Fruit fly (Drosophila melanogaster) whole organism, embryonic: ENCODE measurements around the gene cindr.

Experiments used
- Adf1 ChIP-seq: fragments of 200-800 bp; sonication (Bioruptor generic); IDR thresholded peaks from 2 replicates; pipeline ENCODE4 v1.3.6; 2022; ENCODE audit warnings: missing biosample characterization, missing genetic modification characterization
- B-H1 ChIP-seq: fragments of 200-800 bp; sonication (Bioruptor generic); IDR thresholded peaks from 3 replicates; pipeline ENCODE4 v1.3.6; 2022; ENCODE audit warnings: missing biosample characterization, missing genetic modification characterization
- Bdp1 ChIP-seq: fragments of 200-800 bp; sonication (Bioruptor generic); optimal IDR thresholded peaks from 3 replicates; lab custom pipeline; 2016; ENCODE audit warnings: missing biosample characterization, missing genetic modification characterization
- BtbVII ChIP-seq: fragments of 200-800 bp; sonication (Bioruptor generic); optimal IDR thresholded peaks from 3 replicates; lab custom pipeline; 2017; ENCODE audit warnings: missing biosample characterization, mild to moderate bottlenecking, missing genetic modification characterization
- CG11398 ChIP-seq: fragments of 200-800 bp; sonication (Bioruptor generic); optimal IDR thresholded peaks from 2 replicates; lab custom pipeline; 2016; ENCODE audit warnings: missing biosample characterization, missing genetic modification characterization
- CG11560 ChIP-seq: fragments of 200-800 bp; sonication (Bioruptor generic); IDR thresholded peaks from 3 replicates; pipeline ENCODE4 v1.3.6; 2022; ENCODE audit warnings: missing biosample characterization, missing genetic modification characterization
- CG12155 ChIP-seq: fragments of 200-800 bp; sonication (Bioruptor generic); optimal IDR thresholded peaks from 3 replicates; lab custom pipeline; 2016; ENCODE audit warnings: missing biosample characterization, missing genetic modification characterization
- CG12659 ChIP-seq: fragments of 200-800 bp; sonication (Bioruptor generic); optimal IDR thresholded peaks from 3 replicates; lab custom pipeline; 2017; ENCODE audit warnings: mild to moderate bottlenecking, missing biosample characterization, missing genetic modification reagents, missing genetic modification characterization
- CG12744 ChIP-seq: fragments of 200-800 bp; sonication (Bioruptor generic); optimal IDR thresholded peaks from 2 replicates; lab custom pipeline; 2016; ENCODE audit warnings: missing biosample characterization, missing genetic modification characterization
- CG1529 ChIP-seq: fragments of 200-800 bp; sonication (Bioruptor generic); optimal IDR thresholded peaks from 3 replicates; lab custom pipeline; 2018; ENCODE audit warnings: missing biosample characterization, missing genetic modification characterization
- CG1602 ChIP-seq: fragments of 200-800 bp; sonication (Bioruptor generic); optimal IDR thresholded peaks from 3 replicates; lab custom pipeline; 2016; ENCODE audit warnings: missing biosample characterization, missing genetic modification characterization
- CG2889 ChIP-seq: fragments of 200-800 bp; sonication (Bioruptor generic); IDR thresholded peaks from 3 replicates; pipeline ENCODE4 v1.3.6; 2022; ENCODE audit warnings: missing biosample characterization, missing genetic modification characterization
- CG30431 ChIP-seq: fragments of 200-800 bp; sonication (Bioruptor generic); optimal IDR thresholded peaks from 2 replicates; lab custom pipeline; 2017; ENCODE audit warnings: missing biosample characterization, missing genetic modification characterization
- CG3065 ChIP-seq: fragments of 200-800 bp; sonication (Bioruptor generic); optimal IDR thresholded peaks from 2 replicates; lab custom pipeline; 2016; ENCODE audit warnings: missing biosample characterization, missing genetic modification characterization
- CG33557 ChIP-seq: fragments of 200-800 bp; sonication (Bioruptor generic); optimal IDR thresholded peaks from 2 replicates; lab custom pipeline; 2019; ENCODE audit warnings: missing biosample characterization, mild to moderate bottlenecking, missing genetic modification characterization, moderate library complexity
- CG3995 ChIP-seq: fragments of 200-800 bp; sonication (Bioruptor generic); optimal IDR thresholded peaks from 3 replicates; lab custom pipeline; 2016; ENCODE audit warnings: missing biosample characterization, missing genetic modification characterization
- CG43689 ChIP-seq: fragments of 200-800 bp; sonication (Bioruptor generic); IDR thresholded peaks from 2 replicates; pipeline ENCODE4 v1.3.6; 2022; ENCODE audit warnings: missing biosample characterization, missing genetic modification characterization
- CG4730 ChIP-seq: fragments of 200-800 bp; sonication (Bioruptor generic); IDR thresholded peaks from 2 replicates; pipeline ENCODE4 v1.3.6; 2022; ENCODE audit warnings: missing biosample characterization, missing genetic modification characterization
- CG4854 ChIP-seq: fragments of 200-800 bp; sonication (Bioruptor generic); optimal IDR thresholded peaks from 2 replicates; lab custom pipeline; 2016; ENCODE audit warnings: missing biosample characterization, missing genetic modification characterization, inconsistent platforms
- CG6791 ChIP-seq: fragments of 200-800 bp; sonication (Bioruptor generic); IDR thresholded peaks from 3 replicates; pipeline ENCODE4 v1.3.6; 2022; ENCODE audit warnings: missing biosample characterization, missing genetic modification characterization; ENCODE audit not compliant: partially characterized antibody
- CG6813 ChIP-seq: fragments of 200-800 bp; sonication (Bioruptor generic); optimal IDR thresholded peaks from 2 replicates; lab custom pipeline; 2017; ENCODE audit warnings: missing biosample characterization, missing genetic modification characterization, mild to moderate bottlenecking, moderate library complexity, missing genetic modification reagents
- CG7357 ChIP-seq: fragments of 200-800 bp; sonication (Bioruptor generic); IDR thresholded peaks from 3 replicates; pipeline ENCODE4 v1.3.6; 2022; ENCODE audit warnings: missing biosample characterization, missing genetic modification characterization
- CG8388 ChIP-seq: fragments of 200-800 bp; sonication (Bioruptor generic); optimal IDR thresholded peaks from 2 replicates; lab custom pipeline; 2019; ENCODE audit warnings: missing biosample characterization, mild to moderate bottlenecking, missing genetic modification characterization, moderate library complexity
- CG9797 ChIP-seq: fragments of 200-800 bp; sonication (Bioruptor generic); optimal IDR thresholded peaks from 3 replicates; lab custom pipeline; 2018; ENCODE audit warnings: missing biosample characterization, mild to moderate bottlenecking, missing genetic modification characterization
- Dref ChIP-seq: fragments of 200-800 bp; sonication (Bioruptor generic); IDR thresholded peaks from 2 replicates; pipeline ENCODE4 v1.3.6; 2022; ENCODE audit warnings: missing biosample characterization, missing genetic modification characterization
- E2f1 ChIP-seq: fragments of 200-800 bp; sonication (Bioruptor generic); IDR thresholded peaks from 2 replicates; pipeline ENCODE4 v1.3.6; 2022; ENCODE audit warnings: missing biosample characterization, missing genetic modification characterization
- Gsc ChIP-seq: fragments of 200-800 bp; sonication (Bioruptor generic); IDR thresholded peaks from 2 replicates; pipeline ENCODE4 v1.3.6; 2022; ENCODE audit warnings: missing biosample characterization, missing genetic modification characterization
- Gug ChIP-seq: fragments of 200-800 bp; sonication (Bioruptor generic); IDR thresholded peaks from 4 replicates; pipeline ENCODE4 v1.3.6; 2022; ENCODE audit warnings: missing biosample characterization, missing genetic modification characterization
- HLHmδ ChIP-seq: fragments of 200-800 bp; sonication (Bioruptor generic); optimal IDR thresholded peaks from 2 replicates; lab custom pipeline; 2018; ENCODE audit warnings: missing biosample characterization, mild to moderate bottlenecking, missing genetic modification characterization, moderate library complexity
- Neu2 ChIP-seq: fragments of 200-800 bp; sonication (Bioruptor generic); optimal IDR thresholded peaks from 3 replicates; lab custom pipeline; 2016; ENCODE audit warnings: missing biosample characterization, missing genetic modification characterization, borderline replicate concordance
- Oli ChIP-seq: fragments of 200-800 bp; sonication (Bioruptor generic); optimal IDR thresholded peaks from 2 replicates; lab custom pipeline; 2018; ENCODE audit warnings: missing biosample characterization, mild to moderate bottlenecking, missing genetic modification characterization, moderate library complexity
- Ptx1 ChIP-seq: fragments of 200-800 bp; sonication (Bioruptor generic); IDR thresholded peaks from 2 replicates; pipeline ENCODE4 v1.3.6; 2022; ENCODE audit warnings: missing biosample characterization, missing genetic modification characterization
- Side ChIP-seq: fragments of 200-800 bp; sonication (Bioruptor generic); optimal IDR thresholded peaks from 2 replicates; lab custom pipeline; 2016; ENCODE audit warnings: missing biosample characterization, missing genetic modification characterization
- Sin3A ChIP-seq: fragments of >200 bp; optimal IDR thresholded peaks from 2 replicates; lab custom pipeline; 2018
- abd-A ChIP-seq: fragments of 200-800 bp; sonication (Bioruptor generic); optimal IDR thresholded peaks from 3 replicates; lab custom pipeline; 2019; ENCODE audit warnings: missing biosample characterization, mild to moderate bottlenecking, missing genetic modification characterization, moderate library complexity
- corto ChIP-seq: fragments of 200-800 bp; sonication (Bioruptor generic); optimal IDR thresholded peaks from 2 replicates; lab custom pipeline; 2016; ENCODE audit warnings: missing biosample characterization, mild to moderate bottlenecking, missing genetic modification characterization, moderate library complexity
- crol ChIP-seq: fragments of 200-800 bp; sonication (Bioruptor generic); IDR thresholded peaks from 2 replicates; pipeline ENCODE4 v1.3.6; 2022; ENCODE audit warnings: missing biosample characterization, missing genetic modification characterization
- dati ChIP-seq: fragments of 200-800 bp; sonication (Bioruptor generic); IDR thresholded peaks from 2 replicates; pipeline ENCODE4 v1.3.6; 2022; ENCODE audit warnings: missing biosample characterization, missing genetic modification characterization
- emc ChIP-seq: fragments of 200-800 bp; sonication (Bioruptor generic); optimal IDR thresholded peaks from 2 replicates; lab custom pipeline; 2016; ENCODE audit warnings: missing biosample characterization, missing genetic modification characterization
- eve ChIP-seq, 2 experiments: fragments of >200 bp; optimal IDR thresholded peaks; 2 replicates each; lab custom pipeline; 2017; ENCODE audit warnings: missing biosample characterization in 2 of 2, missing genetic modification characterization in 2 of 2
- her ChIP-seq: fragments of 200-800 bp; sonication (Bioruptor generic); optimal IDR thresholded peaks from 2 replicates; lab custom pipeline; 2016; ENCODE audit warnings: missing biosample characterization, missing genetic modification characterization
- ken ChIP-seq: fragments of 200-800 bp; sonication (Bioruptor generic); IDR thresholded peaks from 3 replicates; pipeline ENCODE4 v1.3.6; 2022; ENCODE audit warnings: missing biosample characterization, missing genetic modification characterization
- knrl ChIP-seq: fragments of 200-800 bp; sonication (Bioruptor generic); IDR thresholded peaks from 3 replicates; pipeline ENCODE4 v1.3.6; 2022; ENCODE audit warnings: missing biosample characterization, missing genetic modification characterization; ENCODE audit not compliant: partially characterized antibody
- pho ChIP-seq: fragments of 200-800 bp; sonication (Bioruptor generic); optimal IDR thresholded peaks from 2 replicates; lab custom pipeline; 2016; ENCODE audit warnings: missing biosample characterization, missing genetic modification characterization
- repo ChIP-seq: fragments of 200-800 bp; sonication (Bioruptor generic); optimal IDR thresholded peaks from 2 replicates; lab custom pipeline; 2016; ENCODE audit warnings: missing biosample characterization, missing genetic modification characterization
- ro ChIP-seq: fragments of 200-800 bp; sonication (Bioruptor generic); IDR thresholded peaks from 2 replicates; pipeline ENCODE4 v1.3.6; 2022; ENCODE audit warnings: missing biosample characterization, missing genetic modification characterization
- row ChIP-seq: fragments of 200-800 bp; sonication (Bioruptor generic); IDR thresholded peaks from 3 replicates; pipeline ENCODE4 v1.3.6; 2022; ENCODE audit warnings: missing biosample characterization, missing genetic modification characterization
- slou ChIP-seq: fragments of 200-800 bp; sonication (Bioruptor generic); optimal IDR thresholded peaks from 3 replicates; lab custom pipeline; 2016; ENCODE audit warnings: missing biosample characterization, missing genetic modification characterization
- toy ChIP-seq: fragments of 200-800 bp; sonication (Bioruptor generic); IDR thresholded peaks from 2 replicates; pipeline ENCODE4 v1.3.6; 2022; ENCODE audit warnings: missing biosample characterization, missing genetic modification characterization
- trh ChIP-seq: fragments of 200-800 bp; sonication (Bioruptor generic); optimal IDR thresholded peaks from 2 replicates; lab custom pipeline; 2016; ENCODE audit warnings: missing biosample characterization, missing genetic modification characterization
- twi ChIP-seq: fragments of 200-800 bp; optimal IDR thresholded peaks from 2 replicates; lab custom pipeline; 2019; ENCODE audit warnings: missing biosample characterization, mild to moderate bottlenecking, missing genetic modification characterization, moderate library complexity
- vnd ChIP-seq: fragments of 200-800 bp; sonication (Bioruptor generic); IDR thresholded peaks from 3 replicates; pipeline ENCODE4 v1.3.6; 2022; ENCODE audit warnings: missing biosample characterization, missing genetic modification characterization; ENCODE audit not compliant: partially characterized antibody

The cindr gene

DNA sequence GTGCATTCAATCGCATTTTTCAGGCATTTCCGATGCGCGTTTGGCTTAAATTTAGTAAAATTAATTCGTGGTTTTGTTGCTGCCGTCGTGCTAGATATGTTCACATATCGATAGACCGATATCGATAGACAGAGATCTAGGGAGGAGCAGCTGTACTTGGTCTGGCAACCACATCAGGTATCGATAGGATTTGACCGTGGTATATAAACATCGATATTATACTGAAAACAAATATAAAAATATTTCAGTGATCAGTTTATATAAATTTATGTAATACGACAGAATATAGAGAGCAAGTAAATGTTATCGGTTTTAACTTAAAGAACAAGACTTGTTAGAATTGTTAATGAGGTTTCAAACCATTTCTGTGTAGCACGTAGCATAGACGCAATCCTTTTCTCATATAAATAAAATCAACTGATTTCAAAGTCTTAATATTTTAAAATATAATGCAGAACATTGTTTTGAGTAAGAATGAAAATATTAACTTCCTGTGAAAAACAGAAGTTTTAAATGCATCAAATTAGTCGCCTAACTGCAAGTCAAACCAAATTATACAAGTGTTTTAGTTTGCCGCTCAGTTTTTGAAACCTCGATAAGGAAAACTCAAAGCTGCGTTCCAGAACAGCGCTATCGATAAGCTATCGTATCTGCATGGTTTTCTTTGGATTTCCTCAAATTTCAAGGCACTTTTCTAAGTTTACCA lies 1.8 kb upstream of the cindr start, which contains the start of the genes wts and dj-1beta (continued):
- TF ChIP-seq CG30431 (GFP tag; lab: Kevin White, UChicago) (no peak), ro (no peak), CG11398 (no peak), CG12659 (GFP tag; lab: Kevin White, UChicago) (peak; percentile 43), Neu2 (no peak), abd-A (no peak), BtbVII (no peak), Gug (GFP tag; lab: Robert Waterston, UW) (peak; percentile 25; the same call in 1 of the 4 replicates), repo (GFP tag; lab: Kevin White, UChicago) (no peak), crol (GFP tag; lab: Robert Waterston, UW) (no peak), CG12744 (GFP tag; lab: Kevin White, UChicago) (no peak), CG3065 (no peak), eve (GFP tag; optimal IDR thresholded peaks at IDR 0.05; lab: Kevin White, UChicago) (peak in 1 of 2 experiments; percentile 13), emc (GFP tag; lab: Kevin White, UChicago) (no peak), ken (GFP tag; lab: Robert Waterston, UW) (no peak), CG1602 (no peak), vnd (GFP tag; lab: Robert Waterston, UW) (peak; percentile 84), CG8388 (GFP tag; lab: Kevin White, UChicago) (no peak), Sin3A (lab: Kevin White, UChicago) (peak; percentile 61), CG9797 (GFP tag; lab: Kevin White, UChicago) (no peak), E2f1 (no peak), Bdp1 (no peak), her (GFP tag; lab: Kevin White, UChicago) (peak; percentile 99), knrl (GFP tag; lab: Robert Waterston, UW) (peak; percentile 94), CG2889 (GFP tag; lab: Robert Waterston, UW) (no peak), CG6791 (GFP tag; lab: Robert Waterston, UW) (peak; percentile 97), Oli (tag; lab: Kevin White, UChicago) (no peak), Side (GFP tag; lab: Kevin White, UChicago) (no peak), CG4730 (GFP tag; lab: Robert Waterston, UW) (no peak), CG1529 (no peak), trh (GFP tag; lab: Kevin White, UChicago) (no peak), pho (GFP tag; lab: Kevin White, UChicago) (peak; percentile 2), CG7357 (GFP tag; lab: Robert Waterston, UW) (no peak), row (peak; percentile 45; the same call in 2 of the 3 replicates), Adf1 (GFP tag; lab: Robert Waterston, UW) (no peak), CG4854 (no peak), CG11560 (tag; lab: Robert Waterston, UW) (no peak), corto (GFP tag; lab: Kevin White, UChicago) (no peak), dati (GFP tag; lab: Robert Waterston, UW) (no peak), CG12155 (no peak), Gsc (no peak), slou (GFP tag; lab: Kevin White, UChicago) (no peak), CG33557 (no peak), toy (GFP tag; lab: Robert Waterston, UW) (no peak), CG6813 (GFP tag; lab: Kevin White, UChicago) (no peak), CG3995 (GFP tag; lab: Kevin White, UChicago) (peak; percentile 89), twi (tag; lab: Kevin White, UChicago) (no peak), HLHmδ (no peak), CG43689 (GFP tag; lab: Robert Waterston, UW) (no peak), Dref (GFP tag; lab: Robert Waterston, UW) (peak; percentile 99), Ptx1 (GFP tag; lab: Robert Waterston, UW) (no peak), B-H1 (no peak)
